Worm (Caenorhabditis elegans) whole organism, L3 larva: ENCODE results near the gene C29E4.15.
A peak's percentile ranks its signal among the peaks of the same experiment; 100 is the strongest.

Experiments
- R02D3.7 ChIP-seq: fragments of 150-350 bp; optimal IDR thresholded peaks from 2 replicates; lab custom pipeline; 2014; ENCODE audit warnings: missing biosample characterization, missing genetic modification characterization
- ZK546.5 ChIP-seq: sonication (generic microtip); optimal IDR thresholded peaks from 2 replicates; lab custom pipeline; 2017; ENCODE audit warnings: missing biosample characterization, missing genetic modification characterization
- aly-2 ChIP-seq: fragments of 150-350 bp; optimal IDR thresholded peaks from 2 replicates; lab custom pipeline; 2014; ENCODE audit warnings: missing biosample characterization, missing genetic modification characterization
- ama-1 ChIP-seq: fragments of 150-350 bp; optimal IDR thresholded peaks from 2 replicates; lab custom pipeline; 2018
- ceh-16 ChIP-seq: sonication (generic microtip); optimal IDR thresholded peaks from 2 replicates; lab custom pipeline; 2017; ENCODE audit warnings: missing biosample characterization, missing genetic modification characterization
- ceh-28 ChIP-seq: fragments of 150-350 bp; optimal IDR thresholded peaks from 2 replicates; lab custom pipeline; 2014; ENCODE audit warnings: missing biosample characterization, missing genetic modification reagents, missing genetic modification characterization
- ceh-82 ChIP-seq: fragments of 150-350 bp; optimal IDR thresholded peaks from 2 replicates; lab custom pipeline; 2014; ENCODE audit warnings: missing biosample characterization, missing genetic modification characterization
- daf-12 ChIP-seq: fragments of 150-350 bp; optimal IDR thresholded peaks from 2 replicates; lab custom pipeline; 2014; ENCODE audit warnings: missing biosample characterization, missing genetic modification reagents, missing genetic modification characterization
- egl-5 ChIP-seq: fragments of 150-350 bp; optimal IDR thresholded peaks from 2 replicates; lab custom pipeline; 2017; ENCODE audit warnings: missing biosample characterization, missing genetic modification reagents, missing genetic modification characterization, inconsistent platforms
- elt-1 ChIP-seq: fragments of 150-350 bp; optimal IDR thresholded peaks from 2 replicates; lab custom pipeline; 2014; ENCODE audit warnings: missing biosample characterization, missing genetic modification characterization
- elt-2 ChIP-seq: sonication (generic microtip); optimal IDR thresholded peaks from 2 replicates; lab custom pipeline; 2016; ENCODE audit warnings: missing genetic modification reagents, mild to moderate bottlenecking, missing genetic modification characterization, missing compliant biosample characterization
- elt-3 ChIP-seq, 3 experiments: fragments of 150-350 bp in 1 of 3; sonication (generic microtip) in 2 of 3; optimal IDR thresholded peaks; 2 replicates in 2 of 3; 4 replicates in 1 of 3; lab custom pipeline; 2014 to 2017; ENCODE audit warnings: missing biosample characterization in 3 of 3, missing genetic modification characterization in 3 of 3
- fkh-2 ChIP-seq: fragments of 150-350 bp; optimal IDR thresholded peaks from 2 replicates; lab custom pipeline; 2014; ENCODE audit warnings: missing biosample characterization, missing genetic modification reagents, missing genetic modification characterization
- fos-1 ChIP-seq: fragments of 150-350 bp; optimal IDR thresholded peaks from 2 replicates; lab custom pipeline; 2014; ENCODE audit warnings: missing biosample characterization, missing genetic modification characterization
- hmg-11 ChIP-seq: sonication (generic microtip); optimal IDR thresholded peaks from 2 replicates; lab custom pipeline; 2016; ENCODE audit warnings: missing genetic modification characterization, missing compliant biosample characterization
- jun-1 ChIP-seq: fragments of 150-350 bp; optimal IDR thresholded peaks from 2 replicates; lab custom pipeline; 2014; ENCODE audit warnings: missing biosample characterization, missing genetic modification reagents, missing genetic modification characterization
- lin-15B ChIP-seq: fragments of 150-350 bp; optimal IDR thresholded peaks from 2 replicates; lab custom pipeline; 2014; ENCODE audit warnings: missing biosample characterization, missing genetic modification characterization
- lin-39 ChIP-seq: fragments of 150-350 bp; optimal IDR thresholded peaks from 2 replicates; lab custom pipeline; 2018; ENCODE audit warnings: missing biosample characterization, missing genetic modification reagents, missing genetic modification characterization
- lsy-12 ChIP-seq: sonication (generic microtip); optimal IDR thresholded peaks from 2 replicates; lab custom pipeline; 2016; ENCODE audit warnings: mild to moderate bottlenecking, missing genetic modification characterization, missing compliant biosample characterization
- mml-1 ChIP-seq: fragments of 150-350 bp; sonication (generic microtip); optimal IDR thresholded peaks from 3 replicates; lab custom pipeline; 2014; ENCODE audit warnings: missing biosample characterization, missing genetic modification characterization
- nfya-1 ChIP-seq: sonication (generic microtip); optimal IDR thresholded peaks from 2 replicates; lab custom pipeline; 2017; ENCODE audit warnings: missing genetic modification characterization, mild to moderate bottlenecking, missing compliant biosample characterization, antibody characterized with exemption, moderate library complexity; ENCODE audit not compliant: insufficient read depth
- nhr-11 ChIP-seq: fragments of 150-350 bp; optimal IDR thresholded peaks from 2 replicates; lab custom pipeline; 2014; ENCODE audit warnings: missing biosample characterization, missing genetic modification characterization
- nhr-12 ChIP-seq: fragments of 150-350 bp; optimal IDR thresholded peaks from 2 replicates; lab custom pipeline; 2014; ENCODE audit warnings: missing biosample characterization, missing genetic modification characterization
- nhr-23 ChIP-seq: fragments of 150-350 bp; optimal IDR thresholded peaks from 2 replicates; lab custom pipeline; 2014; ENCODE audit warnings: missing biosample characterization, missing genetic modification reagents, missing genetic modification characterization
- nhr-237 ChIP-seq: fragments of 150-350 bp; optimal IDR thresholded peaks from 2 replicates; lab custom pipeline; 2014; ENCODE audit warnings: missing biosample characterization, missing genetic modification characterization
- nhr-25 ChIP-seq: sonication (generic microtip); optimal IDR thresholded peaks from 2 replicates; lab custom pipeline; 2017; ENCODE audit warnings: missing biosample characterization, missing genetic modification characterization
- nhr-28 ChIP-seq: fragments of 150-350 bp; optimal IDR thresholded peaks from 2 replicates; lab custom pipeline; 2014; ENCODE audit warnings: missing biosample characterization, missing genetic modification characterization
- nhr-43 ChIP-seq: sonication (generic microtip); optimal IDR thresholded peaks from 2 replicates; lab custom pipeline; 2016; ENCODE audit warnings: mild to moderate bottlenecking, missing genetic modification characterization, missing compliant biosample characterization; ENCODE audit not compliant: poor library complexity, severe bottlenecking
- nhr-67 ChIP-seq: fragments of 150-350 bp; optimal IDR thresholded peaks from 2 replicates; lab custom pipeline; 2014; ENCODE audit warnings: missing biosample characterization, missing genetic modification characterization
- nhr-76 ChIP-seq: fragments of 150-350 bp; sonication (generic microtip); optimal IDR thresholded peaks from 5 replicates; lab custom pipeline; 2014; ENCODE audit warnings: missing biosample characterization, missing genetic modification characterization
- nhr-77 ChIP-seq: fragments of 150-350 bp; optimal IDR thresholded peaks from 2 replicates; lab custom pipeline; 2014; ENCODE audit warnings: missing biosample characterization, missing genetic modification characterization
- pha-4 ChIP-seq: fragments of 150-350 bp; optimal IDR thresholded peaks from 2 replicates; lab custom pipeline; 2014; ENCODE audit warnings: missing biosample characterization, missing genetic modification reagents, missing genetic modification characterization
- pqm-1 ChIP-seq: fragments of 150-350 bp; optimal IDR thresholded peaks from 2 replicates; lab custom pipeline; 2017; ENCODE audit warnings: missing biosample characterization, missing genetic modification characterization, inconsistent platforms
- skn-1 ChIP-seq: fragments of 150-350 bp; optimal IDR thresholded peaks from 2 replicates; lab custom pipeline; 2014; ENCODE audit warnings: missing biosample characterization, missing genetic modification characterization
- snpc-4 ChIP-seq: fragments of 150-350 bp; optimal IDR thresholded peaks from 2 replicates; lab custom pipeline; 2014; ENCODE audit warnings: missing biosample characterization, missing genetic modification characterization
- tbx-2 ChIP-seq: sonication (generic microtip); optimal IDR thresholded peaks from 2 replicates; lab custom pipeline; 2016; ENCODE audit warnings: mild to moderate bottlenecking, missing genetic modification characterization, missing compliant biosample characterization
- unc-39 ChIP-seq: sonication (generic microtip); optimal IDR thresholded peaks from 4 replicates; lab custom pipeline; 2017; ENCODE audit warnings: missing biosample characterization, missing genetic modification characterization
- unc-62 ChIP-seq: fragments of 150-350 bp; sonication (generic microtip); optimal IDR thresholded peaks from 4 replicates; lab custom pipeline; 2014; ENCODE audit warnings: missing biosample characterization, missing genetic modification reagents, missing genetic modification characterization
- ztf-11 ChIP-seq: fragments of 150-350 bp; optimal IDR thresholded peaks from 2 replicates; lab custom pipeline; 2014; ENCODE audit warnings: missing biosample characterization, missing genetic modification characterization

C29E4.15 gene

DNA sequence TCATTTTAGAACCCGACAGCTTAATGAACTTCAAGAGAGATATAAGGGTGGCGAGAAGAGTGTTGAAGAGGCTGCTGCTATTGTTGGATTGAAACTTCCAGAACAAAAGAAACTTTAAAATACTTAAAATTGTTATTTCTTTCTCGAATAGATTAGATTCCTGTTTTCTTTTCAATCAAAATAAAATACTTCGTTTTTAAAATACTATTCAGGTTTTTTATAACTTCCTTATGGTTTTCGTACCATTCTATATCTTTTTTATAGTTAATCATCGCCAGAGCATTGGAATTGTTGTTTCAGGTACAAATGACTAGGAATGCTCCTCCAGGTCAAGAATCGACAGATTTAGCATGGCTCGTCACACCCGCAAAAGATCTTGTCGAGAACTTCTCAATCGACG, 11.0 kb upstream of the C29E4.15 start, which contains the start of gene kle-2:
TSS of gene kle-2 (plus strand) at position 301 of the 400 bp plus-strand sequence.
- TF ChIP-seq ZK546.5, result no peak
- TF ChIP-seq pqm-1 (tag; lab: Kevin White, UChicago), result no peak
- TF ChIP-seq snpc-4 (tag; lab: Kevin White, UChicago), result no peak
- no peak for TF ChIP-seq ceh-28 (tag; lab: Kevin White, UChicago)
- TF ChIP-seq fos-1 (tag; lab: Kevin White, UChicago), result no peak
- no peak for TF ChIP-seq nhr-76
- TF ChIP-seq mml-1 (tag; lab: Kevin White, UChicago), result no peak
- TF ChIP-seq elt-1, result no peak
- no peak for TF ChIP-seq lin-39
- TF ChIP-seq skn-1 (tag; lab: Kevin White, UChicago), result no peak
- TF ChIP-seq hmg-11 (tag; lab: Kevin White, UChicago), result no peak
- TF ChIP-seq lin-15B (tag; lab: Kevin White, UChicago), result no peak
- no peak for TF ChIP-seq nhr-12
- no peak for TF ChIP-seq nhr-23
- TF ChIP-seq aly-2 (tag; lab: Kevin White, UChicago), result no peak
- no peak for TF ChIP-seq nhr-11 (tag; lab: Kevin White, UChicago)
- TF ChIP-seq elt-2 (tag; lab: Kevin White, UChicago), result no peak

DNA sequence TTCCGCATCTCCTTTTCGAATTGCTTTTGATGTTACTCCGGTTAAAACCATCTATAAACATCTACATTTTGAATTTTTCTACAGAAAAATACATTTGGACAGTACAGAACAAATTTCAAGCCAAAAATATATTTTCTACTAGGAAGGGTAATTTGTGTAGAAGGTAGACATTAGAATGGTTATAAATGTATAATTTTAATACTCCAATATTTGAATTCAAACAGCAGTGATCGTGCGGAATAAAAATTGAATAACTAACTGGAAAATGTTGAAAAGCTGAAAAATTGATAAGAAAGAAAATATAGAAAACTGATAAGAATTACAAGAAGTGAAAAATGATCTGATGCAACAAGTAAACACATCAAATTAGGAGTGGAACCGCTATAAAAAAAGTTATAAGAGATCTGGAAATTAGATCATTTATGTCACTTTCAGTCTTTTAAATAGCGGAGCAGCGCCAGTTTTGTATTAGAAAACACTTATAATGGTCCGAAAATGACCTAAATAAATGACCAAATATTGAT, 5.4 kb upstream of the C29E4.15 start, which contains the start of gene gsto-1:
TSS of gene gsto-1 (minus strand) at position 51 of the 524 bp plus-strand sequence.
- TF ChIP-seq lsy-12 (no peak), unc-62 (GFP tag; lab: Kevin White, UChicago) (no peak), nhr-25 (tag; lab: Kevin White, UChicago) (no peak), pha-4 (tag; lab: Kevin White, UChicago) (peak; percentile 13), fkh-2 (no peak), elt-2 (tag; lab: Kevin White, UChicago) (peak; percentile 74)

DNA sequence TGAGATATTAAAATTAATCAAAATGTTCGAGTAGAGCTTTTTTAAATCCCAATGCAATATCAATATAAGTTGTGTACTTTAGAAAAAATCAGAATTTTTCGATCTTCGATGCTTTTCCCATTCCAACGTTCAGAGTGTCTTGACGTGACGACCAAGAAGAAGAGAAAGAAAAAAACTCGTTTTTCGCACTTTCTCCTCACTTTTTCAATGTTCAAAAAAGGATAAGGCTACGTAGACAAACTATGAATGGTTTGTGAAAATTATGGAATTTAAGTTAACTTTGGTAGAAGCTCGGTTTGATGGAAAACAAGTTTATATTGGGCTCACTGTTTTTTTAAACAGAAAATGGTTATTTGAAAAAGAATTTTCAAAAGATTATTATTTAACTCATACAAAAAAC, 4.7 kb upstream of the C29E4.15 start:
- no peak for TF ChIP-seq nhr-76
- TF ChIP-seq elt-3 (tag; optimal IDR thresholded peaks at IDR 0.05; lab: Kevin White, UChicago), result no peak
- TF ChIP-seq daf-12, result no peak
- TF ChIP-seq jun-1, result no peak
- no peak for TF ChIP-seq elt-1
- TF ChIP-seq nhr-237, result no peak
- TF ChIP-seq hmg-11 (tag; lab: Kevin White, UChicago), result no peak
- no peak for TF ChIP-seq snpc-4 (tag; lab: Kevin White, UChicago)
- TF ChIP-seq unc-39 (tag; lab: Kevin White, UChicago), result no peak
- no peak for TF ChIP-seq pqm-1 (tag; lab: Kevin White, UChicago)
- no peak for TF ChIP-seq R02D3.7 (tag; lab: Kevin White, UChicago)
- TF ChIP-seq nhr-43, result no peak
- no peak for TF ChIP-seq ztf-11 (tag; lab: Kevin White, UChicago)

DNA sequence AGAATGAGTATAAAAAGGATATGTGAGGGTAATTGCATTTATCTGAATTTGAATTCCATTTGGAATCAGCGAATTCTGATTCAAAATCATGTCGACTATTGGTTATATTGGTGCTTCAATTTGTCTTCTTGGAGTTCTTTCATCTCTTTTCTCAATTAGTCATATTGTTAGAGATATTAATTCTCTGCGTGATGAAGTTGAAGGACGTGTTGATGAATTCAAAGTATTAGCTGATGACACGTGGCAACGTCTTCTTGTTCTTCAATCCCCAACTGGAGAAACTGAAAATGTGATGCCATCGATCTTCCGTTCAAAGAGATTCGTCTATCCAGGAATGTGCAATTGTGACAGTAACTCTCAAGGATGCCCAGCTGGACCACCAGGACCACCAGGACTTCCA, 3.6 kb upstream of the C29E4.15 start, which contains the start of gene col-90:
TSS of gene col-90 (plus strand) at position 37 of the 400 bp plus-strand sequence.
- TF ChIP-seq R02D3.7 (tag; lab: Kevin White, UChicago), result no peak
- TF ChIP-seq nhr-25 (tag; lab: Kevin White, UChicago), result peak; percentile 55
- peak; percentile 61 for TF ChIP-seq nhr-43
- TF ChIP-seq, all 47 proteins: peak for 2

DNA sequence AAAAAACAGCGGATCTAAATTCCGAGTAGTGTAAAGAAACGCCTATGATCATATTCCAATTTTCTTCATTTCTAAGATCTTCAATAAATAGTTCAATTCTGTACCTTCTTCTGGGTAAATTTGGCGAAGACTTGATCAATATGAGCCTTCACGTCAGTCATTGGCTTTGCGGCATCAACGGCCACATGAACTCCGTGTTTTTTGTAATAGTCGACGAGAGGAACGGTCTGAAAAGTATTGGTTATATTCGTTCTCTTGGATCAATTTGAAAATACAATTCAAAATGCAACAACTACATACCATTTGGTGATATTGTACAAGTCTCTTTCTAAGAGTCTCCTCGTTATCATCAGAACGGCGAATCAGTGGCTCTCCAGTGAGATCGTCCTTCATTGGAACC, 2.0 kb upstream of the C29E4.15 start:
- TF ChIP-seq nhr-43 (peak; percentile 91), tbx-2 (peak; percentile 35), skn-1 (tag; lab: Kevin White, UChicago) (no peak)

DNA sequence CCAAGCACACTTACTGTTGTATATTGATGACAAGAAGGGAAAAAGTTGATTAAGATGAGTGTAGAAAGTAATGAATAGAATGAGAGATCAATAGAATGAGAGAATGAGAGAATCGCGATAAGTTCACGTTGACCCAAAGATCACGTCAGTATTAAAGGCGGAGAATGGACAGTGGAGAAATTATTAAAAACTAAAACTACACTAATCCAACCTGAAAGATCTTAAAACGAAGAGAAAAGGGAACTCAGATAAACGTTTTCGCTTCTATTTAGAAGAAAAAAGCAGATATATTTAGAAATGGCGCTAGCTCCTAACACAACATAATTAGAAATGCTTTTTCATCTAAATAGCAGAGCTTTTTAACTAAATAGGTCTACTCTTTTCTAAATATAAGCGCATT, 785 bp downstream of the C29E4.15 start, which contains the start of gene let-754:
TSS of gene let-754 (minus strand) at position 101 of the 400 bp plus-strand sequence.
- no peak for TF ChIP-seq nhr-67 (tag; lab: Kevin White, UChicago)
- no peak for TF ChIP-seq ama-1 (lab: Kevin White, UChicago)
- no peak for TF ChIP-seq hmg-11 (tag; lab: Kevin White, UChicago)
- no peak for TF ChIP-seq unc-62 (GFP tag; lab: Kevin White, UChicago)
- no peak for TF ChIP-seq nhr-23
- no peak for TF ChIP-seq ceh-82 (tag; lab: Kevin White, UChicago)
- TF ChIP-seq nfya-1 (tag; lab: Kevin White, UChicago), result no peak
- no peak for TF ChIP-seq ceh-28 (tag; lab: Kevin White, UChicago)
- no peak for TF ChIP-seq nhr-77 (tag; lab: Kevin White, UChicago)
- no peak for TF ChIP-seq jun-1
- no peak for TF ChIP-seq ceh-16 (tag; lab: Kevin White, UChicago)
- no peak for TF ChIP-seq egl-5 (tag; lab: Kevin White, UChicago)
- no peak for TF ChIP-seq fkh-2
- TF ChIP-seq nhr-28 (tag; lab: Kevin White, UChicago), result no peak
